Worm (Caenorhabditis elegans) whole organism, midembryonic: ENCODE measurements around the gene R07B1.5.

Experiments used
- T22C8.4 ChIP-seq: fragments of 200-800 bp; sonication (Bioruptor generic); IDR thresholded peaks from 2 replicates; pipeline ENCODE4 v1.3.6; 2022; ENCODE audit warnings: missing genetic modification characterization, missing compliant biosample characterization
- flt-1 ChIP-seq: fragments of 200-800 bp; sonication (Bioruptor generic); IDR thresholded peaks from 2 replicates; pipeline ENCODE4 v1.3.6; 2022; ENCODE audit warnings: missing genetic modification characterization, missing compliant biosample characterization
- tab-1 ChIP-seq: fragments of 200-800 bp; sonication (Bioruptor generic); IDR thresholded peaks from 2 replicates; pipeline ENCODE4 v1.3.6; 2022; ENCODE audit warnings: missing genetic modification characterization, missing compliant biosample characterization
- ztf-23 ChIP-seq: fragments of 200-800 bp; sonication (Bioruptor generic); IDR thresholded peaks from 2 replicates; pipeline ENCODE4 v1.3.6; 2022; ENCODE audit warnings: missing genetic modification reagents, missing genetic modification characterization, missing compliant biosample characterization
- ztf-29 ChIP-seq: fragments of 200-800 bp; sonication (Bioruptor generic); IDR thresholded peaks from 2 replicates; pipeline ENCODE4 v1.3.6; 2022; ENCODE audit warnings: missing genetic modification reagents, missing genetic modification characterization, missing compliant biosample characterization

ce11 chrX:9872554-9872953 is 9.2 kb downstream of the R07B1.5 start, which contains the start of gene R07B1.8:
- TF ChIP-seq flt-1 (no peak), T22C8.4 (GFP tag; lab: Robert Waterston, UW) (no peak), ztf-29 (GFP tag; lab: Robert Waterston, UW) (no peak), ztf-23 (GFP tag; lab: Robert Waterston, UW) (no peak), tab-1 (GFP tag; lab: Robert Waterston, UW) (no peak)
